Worm (Caenorhabditis elegans) whole organism, early embryonic: Measurements from ENCODE around the gene csr-1.

ENCODE experiments used
- B0310.2 ChIP-seq: sonication (generic microtip); optimal IDR thresholded peaks from 2 replicates; lab custom pipeline; 2016; ENCODE audit warnings: mild to moderate bottlenecking, missing genetic modification characterization, missing compliant biosample characterization
- F13C5.2 ChIP-seq: sonication (generic microtip); optimal IDR thresholded peaks from 2 replicates; lab custom pipeline; 2017; ENCODE audit warnings: mild to moderate bottlenecking, missing genetic modification characterization, inconsistent platforms, missing compliant biosample characterization
- aly-1 ChIP-seq: sonication (generic microtip); optimal IDR thresholded peaks from 2 replicates; lab custom pipeline; 2016; ENCODE audit warnings: missing genetic modification characterization, missing compliant biosample characterization
- ama-1 ChIP-seq: fragments of 150-350 bp; optimal IDR thresholded peaks from 2 replicates; lab custom pipeline; 2014
- ceh-13 ChIP-seq: fragments of 200-800 bp; sonication (Bioruptor generic); optimal IDR thresholded peaks from 2 replicates; lab custom pipeline; 2018; ENCODE audit warnings: mild to moderate bottlenecking, missing genetic modification characterization, missing compliant biosample characterization
- ceh-36 ChIP-seq: sonication (generic microtip); optimal IDR thresholded peaks from 2 replicates; lab custom pipeline; 2016; ENCODE audit warnings: missing genetic modification characterization, inconsistent platforms, missing compliant biosample characterization
- ets-7 ChIP-seq: sonication (generic microtip); optimal IDR thresholded peaks from 2 replicates; lab custom pipeline; 2016; ENCODE audit warnings: missing genotype, missing genetic modification characterization, missing compliant biosample characterization
- flt-1 ChIP-seq: fragments of 200-800 bp; sonication (Bioruptor generic); IDR thresholded peaks from 2 replicates; pipeline ENCODE4 v1.3.6; 2022; ENCODE audit warnings: missing genetic modification characterization, missing compliant biosample characterization
- hmbx-1 ChIP-seq: sonication (generic microtip); optimal IDR thresholded peaks from 2 replicates; lab custom pipeline; 2016; ENCODE audit warnings: mild to moderate bottlenecking, missing genetic modification characterization, missing compliant biosample characterization
- hmg-4 ChIP-seq: fragments of 200-800 bp; sonication (Bioruptor generic); optimal IDR thresholded peaks from 2 replicates; lab custom pipeline; 2018; ENCODE audit warnings: mild to moderate bottlenecking, missing genetic modification characterization, missing compliant biosample characterization
- hnd-1 ChIP-seq: sonication (generic microtip); optimal IDR thresholded peaks from 2 replicates; lab custom pipeline; 2016; ENCODE audit warnings: missing genetic modification characterization, missing compliant biosample characterization
- pes-1 ChIP-seq: fragments of 200-800 bp; sonication (Bioruptor generic); IDR thresholded peaks from 2 replicates; pipeline ENCODE4 v1.3.6; 2022; ENCODE audit warnings: missing genetic modification reagents, missing genetic modification characterization, missing compliant biosample characterization
- scrt-1 ChIP-seq: fragments of 200-800 bp; sonication (Bioruptor generic); IDR thresholded peaks from 2 replicates; pipeline ENCODE4 v1.3.6; 2022; ENCODE audit warnings: missing genetic modification characterization, missing compliant biosample characterization
- sea-1 ChIP-seq: fragments of 200-800 bp; sonication (Bioruptor generic); conservative IDR thresholded peaks from 2 replicates; pipeline ENCODE4 v1.3.6; 2022; ENCODE audit warnings: missing genetic modification characterization, missing compliant biosample characterization
- tbx-11 ChIP-seq: fragments of 200-800 bp; sonication (Bioruptor generic); IDR thresholded peaks from 2 replicates; pipeline ENCODE4 v1.3.6; 2022; ENCODE audit warnings: missing genetic modification characterization, missing compliant biosample characterization
- tbx-37 ChIP-seq: fragments of 200-800 bp; sonication (Bioruptor generic); conservative IDR thresholded peaks from 2 replicates; pipeline ENCODE4 v1.3.6; 2022; ENCODE audit warnings: missing genetic modification reagents, missing genetic modification characterization, missing compliant biosample characterization
- tra-4 ChIP-seq: sonication (generic microtip); optimal IDR thresholded peaks from 2 replicates; lab custom pipeline; 2017; ENCODE audit warnings: missing genetic modification characterization, missing compliant biosample characterization

csr-1 gene

ce11 chrIV:7983728-7984346 is 26.8 kb downstream of the csr-1 start:
- TF ChIP-seq scrt-1 (GFP tag; lab: Robert Waterston, UW) (no peak), ama-1 (peak; percentile 55)

- TF ChIP-seq flt-1 (GFP tag; lab: Robert Waterston, UW) = no peak
- TF ChIP-seq ceh-36 (tag; lab: Kevin White, UChicago) = no peak
- no peak for TF ChIP-seq tbx-37 (GFP tag; lab: Robert Waterston, UW)
- TF ChIP-seq aly-1 (tag; lab: Kevin White, UChicago) = no peak
- TF ChIP-seq scrt-1 (GFP tag; lab: Robert Waterston, UW) = no peak
- no peak for TF ChIP-seq tbx-11 (GFP tag; lab: Robert Waterston, UW)
- no peak for TF ChIP-seq B0310.2
- no peak for TF ChIP-seq ets-7 (tag; lab: Kevin White, UChicago)
- no peak for TF ChIP-seq ceh-13 (GFP tag; lab: Kevin White, UChicago)
- no peak for TF ChIP-seq sea-1
- TF ChIP-seq hmbx-1 (tag; lab: Kevin White, UChicago) = no peak
- no peak for TF ChIP-seq pes-1
- no peak for TF ChIP-seq hmg-4 (GFP tag; lab: Kevin White, UChicago)
- TF ChIP-seq F13C5.2 (tag; lab: Kevin White, UChicago) = no peak
- no peak for TF ChIP-seq tra-4 (tag; lab: Kevin White, UChicago)
- TF ChIP-seq hnd-1 (tag; lab: Kevin White, UChicago) = no peak
- TF ChIP-seq ama-1 = no peak
Observed at ce11 chrIV:7985737-7986136, 28.7 kb downstream of the csr-1 start.

ce11 chrIV:7987083-7987482 is 30.0 kb downstream of the csr-1 start, which contains the start of gene mec-17:
Gene mec-17, minus strand, starts transcription at chrIV:7987183.
- TF ChIP-seq tra-4 (tag; lab: Kevin White, UChicago) = no peak

ce11 chrIV:7988385-7988784 is 31.3 kb downstream of the csr-1 start, which contains the start of gene col-115:
Gene col-115, plus strand, starts transcription at chrIV:7988685.
- no peak for TF ChIP-seq flt-1 (GFP tag; lab: Robert Waterston, UW)

ce11 chrIV:7994715-7995114 is 37.6 kb downstream of the csr-1 start:
- no peak for TF ChIP-seq B0310.2
- TF ChIP-seq tra-4 (tag; lab: Kevin White, UChicago) = no peak
- TF ChIP-seq aly-1 (tag; lab: Kevin White, UChicago) = no peak
- no peak for TF ChIP-seq F13C5.2 (tag; lab: Kevin White, UChicago)
- no peak for TF ChIP-seq ets-7 (tag; lab: Kevin White, UChicago)
- no peak for TF ChIP-seq sea-1
- no peak for TF ChIP-seq ceh-36 (tag; lab: Kevin White, UChicago)

- TF ChIP-seq hnd-1 (tag; lab: Kevin White, UChicago) = no peak
- TF ChIP-seq aly-1 (tag; lab: Kevin White, UChicago) = no peak
- TF ChIP-seq ets-7 (tag; lab: Kevin White, UChicago) = no peak
- TF ChIP-seq ceh-36 (tag; lab: Kevin White, UChicago) = peak; percentile 53
Observed at ce11 chrIV:8000763-8001162, 43.7 kb downstream of the csr-1 start.

ce11 chrIV:8004019-8004418 is 47.0 kb downstream of the csr-1 start, which contains the start of gene rig-4:
Gene rig-4, minus strand, starts transcription at chrIV:8004119.
- TF ChIP-seq flt-1 (GFP tag; lab: Robert Waterston, UW) (no peak), scrt-1 (GFP tag; lab: Robert Waterston, UW) (no peak), sea-1 (no peak), aly-1 (tag; lab: Kevin White, UChicago) (no peak), pes-1 (no peak), hmg-4 (GFP tag; lab: Kevin White, UChicago) (no peak), F13C5.2 (tag; lab: Kevin White, UChicago) (no peak), B0310.2 (no peak)

- TF ChIP-seq hmbx-1 (tag; lab: Kevin White, UChicago) (no peak), ceh-36 (tag; lab: Kevin White, UChicago) (no peak), F13C5.2 (tag; lab: Kevin White, UChicago) (no peak), ama-1 (no peak), aly-1 (tag; lab: Kevin White, UChicago) (no peak), pes-1 (no peak), flt-1 (GFP tag; lab: Robert Waterston, UW) (no peak), tbx-37 (GFP tag; lab: Robert Waterston, UW) (no peak), B0310.2 (no peak), scrt-1 (GFP tag; lab: Robert Waterston, UW) (no peak), tbx-11 (GFP tag; lab: Robert Waterston, UW) (no peak), ceh-13 (GFP tag; lab: Kevin White, UChicago) (no peak), hnd-1 (tag; lab: Kevin White, UChicago) (no peak)
Observed at ce11 chrIV:8005376-8005775, 48.3 kb downstream of the csr-1 start.

ce11 chrIV:8006161-8006560 is 49.1 kb downstream of the csr-1 start:
- TF ChIP-seq B0310.2 (no peak), hnd-1 (tag; lab: Kevin White, UChicago) (no peak), flt-1 (GFP tag; lab: Robert Waterston, UW) (no peak), sea-1 (no peak), hmg-4 (GFP tag; lab: Kevin White, UChicago) (no peak), F13C5.2 (tag; lab: Kevin White, UChicago) (no peak), pes-1 (no peak)
